Worm (Caenorhabditis elegans) whole organism, early embryonic: ENCODE measurements around the gene F27C8.3.

Experiments used
- B0310.2 ChIP-seq: sonication (generic microtip); optimal IDR thresholded peaks from 2 replicates; lab custom pipeline; 2016; ENCODE audit warnings: mild to moderate bottlenecking, missing genetic modification characterization, missing compliant biosample characterization
- F13C5.2 ChIP-seq: sonication (generic microtip); optimal IDR thresholded peaks from 2 replicates; lab custom pipeline; 2017; ENCODE audit warnings: mild to moderate bottlenecking, missing genetic modification characterization, inconsistent platforms, missing compliant biosample characterization
- aly-1 ChIP-seq: sonication (generic microtip); optimal IDR thresholded peaks from 2 replicates; lab custom pipeline; 2016; ENCODE audit warnings: missing genetic modification characterization, missing compliant biosample characterization
- ama-1 ChIP-seq: fragments of 150-350 bp; optimal IDR thresholded peaks from 2 replicates; lab custom pipeline; 2014
- ceh-13 ChIP-seq: fragments of 200-800 bp; sonication (Bioruptor generic); optimal IDR thresholded peaks from 2 replicates; lab custom pipeline; 2018; ENCODE audit warnings: mild to moderate bottlenecking, missing genetic modification characterization, missing compliant biosample characterization
- ceh-36 ChIP-seq: sonication (generic microtip); optimal IDR thresholded peaks from 2 replicates; lab custom pipeline; 2016; ENCODE audit warnings: missing genetic modification characterization, inconsistent platforms, missing compliant biosample characterization
- ets-7 ChIP-seq: sonication (generic microtip); optimal IDR thresholded peaks from 2 replicates; lab custom pipeline; 2016; ENCODE audit warnings: missing genotype, missing genetic modification characterization, missing compliant biosample characterization
- flt-1 ChIP-seq: fragments of 200-800 bp; sonication (Bioruptor generic); IDR thresholded peaks from 2 replicates; pipeline ENCODE4 v1.3.6; 2022; ENCODE audit warnings: missing genetic modification characterization, missing compliant biosample characterization
- hmg-4 ChIP-seq: fragments of 200-800 bp; sonication (Bioruptor generic); optimal IDR thresholded peaks from 2 replicates; lab custom pipeline; 2018; ENCODE audit warnings: mild to moderate bottlenecking, missing genetic modification characterization, missing compliant biosample characterization
- hnd-1 ChIP-seq: sonication (generic microtip); optimal IDR thresholded peaks from 2 replicates; lab custom pipeline; 2016; ENCODE audit warnings: missing genetic modification characterization, missing compliant biosample characterization
- tbx-37 ChIP-seq: fragments of 200-800 bp; sonication (Bioruptor generic); conservative IDR thresholded peaks from 2 replicates; pipeline ENCODE4 v1.3.6; 2022; ENCODE audit warnings: missing genetic modification reagents, missing genetic modification characterization, missing compliant biosample characterization
- tra-4 ChIP-seq: sonication (generic microtip); optimal IDR thresholded peaks from 2 replicates; lab custom pipeline; 2017; ENCODE audit warnings: missing genetic modification characterization, missing compliant biosample characterization

ce11 chrIV:9641925-9642324 lies 46.2 kb upstream of the F27C8.3 start, which contains the start of gene del-2:
- TF ChIP-seq flt-1 (GFP tag; lab: Robert Waterston, UW) = no peak
- TF ChIP-seq tra-4 (tag; lab: Kevin White, UChicago) = no peak
- TF ChIP-seq ama-1 (lab: Kevin White, UChicago) = no peak
- TF ChIP-seq tbx-37 (GFP tag; lab: Robert Waterston, UW) = no peak
- TF ChIP-seq hnd-1 = no peak
- TF ChIP-seq F13C5.2 (tag; lab: Kevin White, UChicago) = no peak
- no peak for TF ChIP-seq ets-7 (tag; lab: Kevin White, UChicago)
- no peak for TF ChIP-seq B0310.2 (tag; lab: Kevin White, UChicago)
- no peak for TF ChIP-seq ceh-13
- TF ChIP-seq ceh-36 = no peak
- no peak for TF ChIP-seq aly-1 (tag; lab: Kevin White, UChicago)
- TF ChIP-seq hmg-4 (GFP tag; lab: Kevin White, UChicago) = no peak
